Worm (Caenorhabditis elegans) whole organism, L4 larva: ENCODE results near the gene fbxa-118.

ENCODE experiments used
- F10B5.3 ChIP-seq: sonication (generic microtip); optimal IDR thresholded peaks from 2 replicates; lab custom pipeline; 2016; ENCODE audit warnings: mild to moderate bottlenecking, missing genetic modification characterization, missing compliant biosample characterization
- Y75B8A.6 ChIP-seq: fragments of 200-800 bp; sonication (Bioruptor generic); IDR thresholded peaks from 2 replicates; pipeline ENCODE4 v1.3.6; 2022; ENCODE audit warnings: missing genetic modification reagents, missing genetic modification characterization, missing compliant biosample characterization
- ZK546.5 ChIP-seq, 2 experiments: sonication (generic microtip); optimal IDR thresholded peaks; 2 replicates each; lab custom pipeline; 2017; ENCODE audit warnings: missing biosample characterization in 2 of 2, missing genetic modification characterization in 2 of 2
- arid-1 ChIP-seq: fragments of 200-800 bp; sonication (Bioruptor generic); conservative IDR thresholded peaks from 2 replicates; pipeline ENCODE4 v1.3.6; 2022; ENCODE audit warnings: missing genetic modification reagents, missing genetic modification characterization, missing compliant biosample characterization
- ceh-82 ChIP-seq: sonication (generic microtip); optimal IDR thresholded peaks from 2 replicates; lab custom pipeline; 2017; ENCODE audit warnings: missing biosample characterization, missing genetic modification characterization
- ctbp-1 ChIP-seq: fragments of 200-800 bp; sonication (Bioruptor generic); IDR thresholded peaks from 2 replicates; pipeline ENCODE4 v1.3.6; 2022; ENCODE audit warnings: missing genetic modification reagents, missing genetic modification characterization, missing compliant biosample characterization
- dmd-6 ChIP-seq: fragments of 200-800 bp; sonication (Bioruptor generic); IDR thresholded peaks from 2 replicates; pipeline ENCODE4 v1.3.6; 2022; ENCODE audit warnings: missing genetic modification reagents, missing genetic modification characterization, missing compliant biosample characterization
- fkh-10 ChIP-seq: fragments of 150-350 bp; optimal IDR thresholded peaks from 2 replicates; lab custom pipeline; 2014; ENCODE audit warnings: missing biosample characterization, missing genetic modification reagents, missing genetic modification characterization
- gei-8 ChIP-seq: fragments of 200-800 bp; sonication (Bioruptor generic); optimal IDR thresholded peaks from 2 replicates; lab custom pipeline; 2018; ENCODE audit warnings: mild to moderate bottlenecking, missing genetic modification characterization, missing compliant biosample characterization
- madf-9 ChIP-seq: fragments of 200-800 bp; sonication (Bioruptor generic); conservative IDR thresholded peaks from 2 replicates; pipeline ENCODE4 v1.3.6; 2022; ENCODE audit warnings: missing genetic modification reagents, missing genetic modification characterization, missing compliant biosample characterization
- mdt-29 ChIP-seq: fragments of 200-800 bp; sonication (Bioruptor generic); IDR thresholded peaks from 2 replicates; pipeline ENCODE4 v1.3.6; 2022; ENCODE audit warnings: missing genetic modification reagents, missing genetic modification characterization, missing compliant biosample characterization
- unc-39 ChIP-seq: sonication (generic microtip); optimal IDR thresholded peaks from 2 replicates; lab custom pipeline; 2017; ENCODE audit warnings: missing biosample characterization, missing genetic modification characterization
- zag-1 ChIP-seq: fragments of 150-350 bp; optimal IDR thresholded peaks from 2 replicates; lab custom pipeline; 2014; ENCODE audit warnings: missing biosample characterization, missing genetic modification characterization
- ztf-11 ChIP-seq: fragments of 150-350 bp; optimal IDR thresholded peaks from 2 replicates; lab custom pipeline; 2014; ENCODE audit warnings: missing biosample characterization, missing genetic modification characterization

ce11 chrV:19741651-19742050 lies 35.5 kb downstream of the fbxa-118 start, which contains the start of gene W04E12.3:
- TF ChIP-seq unc-39 (tag; lab: Kevin White, UChicago): no peak
- TF ChIP-seq F10B5.3 (tag; lab: Kevin White, UChicago): no peak
- no peak for TF ChIP-seq ZK546.5 (tag; optimal IDR thresholded peaks at IDR 0.05; lab: Kevin White, UChicago)
- no peak for TF ChIP-seq mdt-29 (GFP tag; lab: Robert Waterston, UW)
- TF ChIP-seq zag-1: no peak
- TF ChIP-seq dmd-6 (GFP tag; lab: Robert Waterston, UW): no peak
- no peak for TF ChIP-seq ceh-82 (tag; lab: Kevin White, UChicago)
- no peak for TF ChIP-seq ctbp-1
- no peak for TF ChIP-seq fkh-10 (GFP tag; lab: Kevin White, UChicago)
- no peak for TF ChIP-seq arid-1 (GFP tag; lab: Robert Waterston, UW)
- TF ChIP-seq ztf-11: no peak
- no peak for TF ChIP-seq Y75B8A.6
- TF ChIP-seq madf-9 (GFP tag; lab: Robert Waterston, UW): no peak
- TF ChIP-seq gei-8 (GFP tag; lab: Kevin White, UChicago): no peak
